Fruit fly (Drosophila melanogaster) whole organism, embryonic: ENCODE data around the gene Rh3.

Experiments
- Ada2b ChIP-seq: fragments of 200-800 bp; sonication (Bioruptor generic); IDR thresholded peaks from 2 replicates; pipeline ENCODE4 v1.3.6; 2022; ENCODE audit warnings: missing biosample characterization, missing genetic modification characterization
- BEAF-32 ChIP-seq: fragments of 200-800 bp; sonication (Bioruptor generic); optimal IDR thresholded peaks from 3 replicates; lab custom pipeline; 2017; ENCODE audit warnings: missing biosample characterization, missing genetic modification characterization, mild to moderate bottlenecking, moderate library complexity, missing genetic modification reagents
- C15 ChIP-seq: fragments of 200-800 bp; sonication (Bioruptor generic); IDR thresholded peaks from 3 replicates; pipeline ENCODE4 v1.3.6; 2022; ENCODE audit warnings: missing biosample characterization, missing genetic modification characterization
- CG10274 ChIP-seq: fragments of 200-800 bp; sonication (Bioruptor generic); optimal IDR thresholded peaks from 3 replicates; lab custom pipeline; 2017; ENCODE audit warnings: missing biosample characterization, mild to moderate bottlenecking, missing genetic modification characterization
- CG13424 ChIP-seq: fragments of 200-800 bp; sonication (Bioruptor generic); optimal IDR thresholded peaks from 2 replicates; lab custom pipeline; 2019; ENCODE audit warnings: missing biosample characterization, mild to moderate bottlenecking, missing genetic modification characterization, moderate library complexity
- CG13775 ChIP-seq: fragments of 200-800 bp; sonication (Bioruptor generic); optimal IDR thresholded peaks from 3 replicates; lab custom pipeline; 2017; ENCODE audit warnings: missing biosample characterization, mild to moderate bottlenecking, missing genetic modification characterization
- CG17802 ChIP-seq: fragments of 200-800 bp; sonication (Bioruptor generic); optimal IDR thresholded peaks from 2 replicates; lab custom pipeline; 2018; ENCODE audit warnings: missing biosample characterization, mild to moderate bottlenecking, missing genetic modification characterization, moderate library complexity
- CG30020 ChIP-seq: fragments of 200-800 bp; optimal IDR thresholded peaks from 2 replicates; lab custom pipeline; 2019; ENCODE audit warnings: missing biosample characterization, mild to moderate bottlenecking, missing genetic modification characterization, moderate library complexity
- CG34376 ChIP-seq: fragments of 200-800 bp; sonication (Bioruptor generic); optimal IDR thresholded peaks from 2 replicates; lab custom pipeline; 2018; ENCODE audit warnings: missing biosample characterization, mild to moderate bottlenecking, missing genetic modification characterization
- CG6254 ChIP-seq: fragments of 200-800 bp; sonication (Bioruptor generic); optimal IDR thresholded peaks from 3 replicates; lab custom pipeline; 2017; ENCODE audit warnings: mild to moderate bottlenecking, missing biosample characterization, missing genetic modification reagents, missing genetic modification characterization
- CG6654 ChIP-seq: fragments of 200-800 bp; sonication (Bioruptor generic); optimal IDR thresholded peaks from 2 replicates; lab custom pipeline; 2017; ENCODE audit warnings: missing biosample characterization, mild to moderate bottlenecking, missing genetic modification characterization
- CG6854 ChIP-seq: fragments of 200-800 bp; sonication (Bioruptor generic); optimal IDR thresholded peaks from 3 replicates; lab custom pipeline; 2017; ENCODE audit warnings: missing biosample characterization, mild to moderate bottlenecking, missing genetic modification characterization
- CG7271 ChIP-seq: fragments of 200-800 bp; sonication (Bioruptor generic); optimal IDR thresholded peaks from 2 replicates; lab custom pipeline; 2018; ENCODE audit warnings: missing biosample characterization, mild to moderate bottlenecking, missing genetic modification characterization, moderate library complexity
- CG8388 ChIP-seq: fragments of 200-800 bp; sonication (Bioruptor generic); optimal IDR thresholded peaks from 2 replicates; lab custom pipeline; 2019; ENCODE audit warnings: missing biosample characterization, mild to moderate bottlenecking, missing genetic modification characterization, moderate library complexity
- CG8924 ChIP-seq: fragments of 200-800 bp; optimal IDR thresholded peaks from 3 replicates; lab custom pipeline; 2019; ENCODE audit warnings: missing biosample characterization, mild to moderate bottlenecking, missing genetic modification characterization, moderate library complexity
- CkIIα-i1 ChIP-seq: fragments of 200-800 bp; sonication (Bioruptor generic); IDR thresholded peaks from 2 replicates; pipeline ENCODE4 v1.3.6; 2022; ENCODE audit warnings: missing biosample characterization, missing genetic modification characterization
- Dbx ChIP-seq: fragments of 200-800 bp; sonication (Bioruptor generic); IDR thresholded peaks from 3 replicates; pipeline ENCODE4 v1.3.6; 2022; ENCODE audit warnings: missing biosample characterization, missing genetic modification characterization
- Ets65A ChIP-seq: fragments of 200-800 bp; sonication (Bioruptor generic); peaks from one replicate; lab custom pipeline; 2016; ENCODE audit warnings: missing biosample characterization, missing genetic modification characterization
- Fer2 ChIP-seq: fragments of 200-800 bp; sonication (Bioruptor generic); optimal IDR thresholded peaks from 2 replicates; lab custom pipeline; 2018; ENCODE audit warnings: missing biosample characterization, mild to moderate bottlenecking, missing genetic modification characterization, moderate library complexity
- Hand ChIP-seq: fragments of 200-800 bp; sonication (Bioruptor generic); optimal IDR thresholded peaks from 2 replicates; lab custom pipeline; 2017; ENCODE audit warnings: mild to moderate bottlenecking, missing biosample characterization, missing genetic modification reagents, missing genetic modification characterization
- HmgZ ChIP-seq: fragments of 200-800 bp; sonication (Bioruptor generic); optimal IDR thresholded peaks from 2 replicates; lab custom pipeline; 2018; ENCODE audit warnings: missing biosample characterization, mild to moderate bottlenecking, missing genetic modification characterization
- Hr3 ChIP-seq: fragments of 200-800 bp; sonication (Bioruptor generic); optimal IDR thresholded peaks from 3 replicates; lab custom pipeline; 2016; ENCODE audit warnings: missing biosample characterization, missing genetic modification characterization
- Hsf ChIP-seq: fragments of 200-800 bp; sonication (Bioruptor generic); optimal IDR thresholded peaks from 3 replicates; lab custom pipeline; 2016; ENCODE audit warnings: missing biosample characterization, missing genetic modification characterization
- Nf-YA ChIP-seq: fragments of 200-800 bp; sonication (Bioruptor generic); IDR thresholded peaks from 2 replicates; pipeline ENCODE4 v1.3.6; 2022; ENCODE audit warnings: missing biosample characterization, missing genetic modification characterization
- Six4 ChIP-seq: fragments of 200-800 bp; sonication (Bioruptor generic); optimal IDR thresholded peaks from 2 replicates; lab custom pipeline; 2016; ENCODE audit warnings: missing biosample characterization, missing genetic modification characterization
- TFAM ChIP-seq: fragments of 200-800 bp; sonication (Bioruptor generic); optimal IDR thresholded peaks from 2 replicates; lab custom pipeline; 2017; ENCODE audit warnings: missing biosample characterization, missing genetic modification characterization, inconsistent platforms
- Usf ChIP-seq: fragments of 200-800 bp; sonication (Bioruptor generic); optimal IDR thresholded peaks from 2 replicates; lab custom pipeline; 2017; ENCODE audit warnings: missing genotype, missing biosample characterization, missing genetic modification characterization
- ac ChIP-seq: fragments of 200-800 bp; sonication (Bioruptor generic); optimal IDR thresholded peaks from 3 replicates; lab custom pipeline; 2017; ENCODE audit warnings: missing biosample characterization, mild to moderate bottlenecking, missing genetic modification characterization
- amos ChIP-seq: fragments of 200-800 bp; sonication (Bioruptor generic); IDR thresholded peaks from 2 replicates; pipeline ENCODE4 v1.3.6; 2022; ENCODE audit warnings: missing biosample characterization, missing genetic modification characterization; ENCODE audit not compliant: partially characterized antibody
- ato ChIP-seq: fragments of 200-800 bp; sonication (Bioruptor generic); IDR thresholded peaks from 2 replicates; pipeline ENCODE4 v1.3.6; 2022; ENCODE audit warnings: missing biosample characterization, missing genetic modification characterization; ENCODE audit not compliant: partially characterized antibody
- bcd ChIP-seq: fragments of 200-800 bp; sonication (Bioruptor generic); optimal IDR thresholded peaks from 2 replicates; lab custom pipeline; 2017; ENCODE audit warnings: missing biosample characterization, mild to moderate bottlenecking, missing genetic modification characterization
- chn ChIP-seq: fragments of 200-800 bp; sonication (Bioruptor generic); optimal IDR thresholded peaks from 2 replicates; lab custom pipeline; 2016; ENCODE audit warnings: missing biosample characterization, missing genetic modification characterization
- crc ChIP-seq: fragments of 200-800 bp; sonication (Bioruptor generic); optimal IDR thresholded peaks from 2 replicates; lab custom pipeline; 2016; ENCODE audit warnings: missing biosample characterization, missing genetic modification characterization
- cwo ChIP-seq: fragments of 200-800 bp; sonication (Bioruptor generic); optimal IDR thresholded peaks from 3 replicates; lab custom pipeline; 2017; ENCODE audit warnings: missing biosample characterization, missing genetic modification characterization, mild to moderate bottlenecking, moderate library complexity, missing genetic modification reagents
- da ChIP-seq: fragments of 200-800 bp; sonication (Bioruptor generic); optimal IDR thresholded peaks from 2 replicates; lab custom pipeline; 2016; ENCODE audit warnings: missing biosample characterization, missing genetic modification characterization
- fd64A ChIP-seq: fragments of 200-800 bp; sonication (Bioruptor generic); optimal IDR thresholded peaks from 3 replicates; lab custom pipeline; 2018; ENCODE audit warnings: missing biosample characterization, mild to moderate bottlenecking, missing genetic modification characterization
- ftz-f1 ChIP-seq: fragments of 200-800 bp; sonication (Bioruptor generic); optimal IDR thresholded peaks from 2 replicates; lab custom pipeline; 2016; ENCODE audit warnings: missing biosample characterization, missing genetic modification characterization
- gem ChIP-seq: fragments of 200-800 bp; sonication (Bioruptor generic); optimal IDR thresholded peaks from 2 replicates; lab custom pipeline; 2019; ENCODE audit warnings: missing biosample characterization, mild to moderate bottlenecking, missing genetic modification characterization, moderate library complexity
- gsb-n ChIP-seq: fragments of 200-800 bp; sonication (Bioruptor generic); optimal IDR thresholded peaks from 3 replicates; lab custom pipeline; 2018; ENCODE audit warnings: missing biosample characterization, mild to moderate bottlenecking, missing genetic modification characterization
- ham ChIP-seq: fragments of 200-800 bp; sonication (Bioruptor generic); IDR thresholded peaks from 2 replicates; pipeline ENCODE4 v1.3.6; 2022; ENCODE audit warnings: missing biosample characterization, missing genetic modification characterization
- mirr ChIP-seq: fragments of 200-800 bp; sonication (Bioruptor generic); optimal IDR thresholded peaks from 3 replicates; lab custom pipeline; 2018; ENCODE audit warnings: missing biosample characterization, mild to moderate bottlenecking, missing genetic modification characterization
- nom ChIP-seq: fragments of 200-800 bp; sonication (Bioruptor generic); optimal IDR thresholded peaks from 2 replicates; lab custom pipeline; 2017; ENCODE audit warnings: missing biosample characterization, missing genetic modification characterization, mild to moderate bottlenecking, moderate library complexity, missing genetic modification reagents
- org-1 ChIP-seq: fragments of 200-800 bp; sonication (Bioruptor generic); optimal IDR thresholded peaks from 2 replicates; lab custom pipeline; 2017; ENCODE audit warnings: missing biosample characterization, missing genetic modification characterization
- row ChIP-seq: fragments of 200-800 bp; sonication (Bioruptor generic); IDR thresholded peaks from 3 replicates; pipeline ENCODE4 v1.3.6; 2022; ENCODE audit warnings: missing biosample characterization, missing genetic modification characterization
- ttk ChIP-seq: fragments of 200-800 bp; sonication (Bioruptor generic); IDR thresholded peaks from 2 replicates; pipeline ENCODE4 v2.1.2; 2022; ENCODE audit warnings: missing biosample characterization, missing genetic modification characterization
- unc-4 ChIP-seq: fragments of 200-800 bp; sonication (Bioruptor generic); IDR thresholded peaks from 2 replicates; pipeline ENCODE4 v1.3.6; 2022; ENCODE audit warnings: missing biosample characterization, missing genetic modification characterization; ENCODE audit not compliant: partially characterized antibody
- usp ChIP-seq: fragments of >200 bp; optimal IDR thresholded peaks from 2 replicates; lab custom pipeline; 2017; ENCODE audit warnings: missing biosample characterization, missing genetic modification characterization
- vvl ChIP-seq: fragments of 200-800 bp; sonication (Bioruptor generic); IDR thresholded peaks from 2 replicates; pipeline ENCODE4 v1.3.6; 2022; ENCODE audit warnings: missing biosample characterization, missing genetic modification characterization
- zen2 ChIP-seq: fragments of 200-800 bp; sonication (Bioruptor generic); IDR thresholded peaks from 3 replicates; pipeline ENCODE4 v1.3.6; 2022; ENCODE audit warnings: missing biosample characterization, missing genetic modification characterization; ENCODE audit not compliant: partially characterized antibody
- zfh2 ChIP-seq: fragments of 200-800 bp; sonication (Bioruptor generic); optimal IDR thresholded peaks from 2 replicates; lab custom pipeline; 2016; ENCODE audit warnings: missing biosample characterization, missing genetic modification characterization

Gene Rh3

dm6 chr3R:20035887-20036286 is 46.4 kb downstream of the Rh3 start, which contains the start of gene Regnase-1 (continued):
- TF ChIP-seq ac (GFP tag; lab: Kevin White, UChicago): peak; percentile 77
- peak; percentile 82 for TF ChIP-seq Nf-YA (GFP tag; lab: Robert Waterston, UW)
- peak; percentile 86 for TF ChIP-seq crc (GFP tag; lab: Kevin White, UChicago)
- peak; percentile 95 for TF ChIP-seq HmgZ (tag; lab: Kevin White, UChicago)
- peak; percentile 94 for TF ChIP-seq gsb-n
- peak; percentile 96 for TF ChIP-seq vvl (GFP tag; lab: Robert Waterston, UW)
- TF ChIP-seq CG8924 (tag; lab: Kevin White, UChicago): peak; percentile 84
- TF ChIP-seq CG7271 (tag; lab: Kevin White, UChicago): peak; percentile 98
- TF ChIP-seq usp (GFP tag; lab: Kevin White, UChicago): no peak
- TF ChIP-seq org-1: peak; percentile 83
- peak; percentile 87 for TF ChIP-seq da
- TF ChIP-seq fd64A (GFP tag; lab: Kevin White, UChicago): peak; percentile 94
- peak; percentile 95 for TF ChIP-seq CG13775
- peak; percentile 91 for TF ChIP-seq Hsf (GFP tag; lab: Kevin White, UChicago)
- TF ChIP-seq Usf (GFP tag; lab: Kevin White, UChicago): peak; percentile 68
- peak; percentile 91 for TF ChIP-seq Fer2 (tag; lab: Kevin White, UChicago)
- peak; percentile 90 for TF ChIP-seq CG8388
- peak; percentile 92 for TF ChIP-seq Dbx (GFP tag; lab: Robert Waterston, UW)
- peak; percentile 93 for TF ChIP-seq CG6854 (GFP tag; lab: Kevin White, UChicago)
- peak; percentile 95 for TF ChIP-seq zen2 (GFP tag; lab: Robert Waterston, UW)
- TF ChIP-seq CkIIα-i1: peak; percentile 63; the same call in 1 of the 2 replicates
- TF ChIP-seq ftz-f1 (GFP tag; lab: Kevin White, UChicago): no peak
- TF ChIP-seq unc-4 (GFP tag; lab: Robert Waterston, UW): peak; percentile 96
- TF ChIP-seq CG6254: peak; percentile 93
- TF ChIP-seq row (GFP tag; lab: Robert Waterston, UW): peak; percentile 74
- peak; percentile 75 for TF ChIP-seq CG6654 (GFP tag; lab: Kevin White, UChicago)
- TF ChIP-seq C15: peak; percentile 75; the same call in 2 of the 3 replicates
- peak; percentile 89 for TF ChIP-seq TFAM (GFP tag; lab: Kevin White, UChicago)
- TF ChIP-seq cwo (GFP tag; lab: Kevin White, UChicago): peak; percentile 75
- TF ChIP-seq BEAF-32 (GFP tag; lab: Kevin White, UChicago): peak; percentile 96
- TF ChIP-seq CG30020 (tag; lab: Kevin White, UChicago): peak; percentile 63
- peak; percentile 82 for TF ChIP-seq ttk
- peak; percentile 88 for TF ChIP-seq Hand
- TF ChIP-seq mirr (GFP tag; lab: Kevin White, UChicago): peak; percentile 97
- peak; percentile 78 for TF ChIP-seq gem (tag; lab: Kevin White, UChicago)
- TF ChIP-seq bcd (GFP tag; lab: Kevin White, UChicago): peak; percentile 95
- peak; percentile 78 for TF ChIP-seq CG13424 (tag; lab: Kevin White, UChicago)
- TF ChIP-seq ham (GFP tag; lab: Robert Waterston, UW): peak; percentile 63; the same call in 1 of the 2 replicates
- TF ChIP-seq CG17802 (tag; lab: Kevin White, UChicago): peak; percentile 66
- TF ChIP-seq CG10274 (GFP tag; lab: Kevin White, UChicago): peak; percentile 79
- peak; percentile 96 for TF ChIP-seq ato (GFP tag; lab: Robert Waterston, UW)
- peak; percentile 97 for TF ChIP-seq CG34376
- TF ChIP-seq nom: peak; percentile 93
- peak; percentile 86 for TF ChIP-seq chn (GFP tag; lab: Kevin White, UChicago)
- TF ChIP-seq amos (GFP tag; lab: Robert Waterston, UW): peak; percentile 98
- peak; percentile 71 for TF ChIP-seq Ada2b (GFP tag; lab: Robert Waterston, UW)
- TF ChIP-seq Six4: peak; percentile 86
- TF ChIP-seq zfh2 (GFP tag; lab: Kevin White, UChicago): peak; percentile 85
- peak; percentile 99 for TF ChIP-seq Ets65A
- peak; percentile 72 for TF ChIP-seq Hr3 (GFP tag; lab: Kevin White, UChicago)
